Worm (Caenorhabditis elegans) whole organism, early embryonic: ENCODE measurements around the gene Y47G7B.2.

Experiments
- B0310.2 ChIP-seq: sonication (generic microtip); optimal IDR thresholded peaks from 2 replicates; lab custom pipeline; 2016; ENCODE audit warnings: mild to moderate bottlenecking, missing genetic modification characterization, missing compliant biosample characterization
- F13C5.2 ChIP-seq: sonication (generic microtip); optimal IDR thresholded peaks from 2 replicates; lab custom pipeline; 2017; ENCODE audit warnings: mild to moderate bottlenecking, missing genetic modification characterization, inconsistent platforms, missing compliant biosample characterization
- aly-1 ChIP-seq: sonication (generic microtip); optimal IDR thresholded peaks from 2 replicates; lab custom pipeline; 2016; ENCODE audit warnings: missing genetic modification characterization, missing compliant biosample characterization
- ama-1 ChIP-seq: fragments of 150-350 bp; optimal IDR thresholded peaks from 2 replicates; lab custom pipeline; 2014
- ceh-13 ChIP-seq: fragments of 200-800 bp; sonication (Bioruptor generic); optimal IDR thresholded peaks from 2 replicates; lab custom pipeline; 2018; ENCODE audit warnings: mild to moderate bottlenecking, missing genetic modification characterization, missing compliant biosample characterization
- ceh-36 ChIP-seq: sonication (generic microtip); optimal IDR thresholded peaks from 2 replicates; lab custom pipeline; 2016; ENCODE audit warnings: missing genetic modification characterization, inconsistent platforms, missing compliant biosample characterization
- ets-7 ChIP-seq: sonication (generic microtip); optimal IDR thresholded peaks from 2 replicates; lab custom pipeline; 2016; ENCODE audit warnings: missing genotype, missing genetic modification characterization, missing compliant biosample characterization
- flt-1 ChIP-seq: fragments of 200-800 bp; sonication (Bioruptor generic); IDR thresholded peaks from 2 replicates; pipeline ENCODE4 v1.3.6; 2022; ENCODE audit warnings: missing genetic modification characterization, missing compliant biosample characterization
- hmbx-1 ChIP-seq: sonication (generic microtip); optimal IDR thresholded peaks from 2 replicates; lab custom pipeline; 2016; ENCODE audit warnings: mild to moderate bottlenecking, missing genetic modification characterization, missing compliant biosample characterization
- pes-1 ChIP-seq: fragments of 200-800 bp; sonication (Bioruptor generic); IDR thresholded peaks from 2 replicates; pipeline ENCODE4 v1.3.6; 2022; ENCODE audit warnings: missing genetic modification reagents, missing genetic modification characterization, missing compliant biosample characterization
- tbx-11 ChIP-seq: fragments of 200-800 bp; sonication (Bioruptor generic); IDR thresholded peaks from 2 replicates; pipeline ENCODE4 v1.3.6; 2022; ENCODE audit warnings: missing genetic modification characterization, missing compliant biosample characterization
- tbx-37 ChIP-seq: fragments of 200-800 bp; sonication (Bioruptor generic); conservative IDR thresholded peaks from 2 replicates; pipeline ENCODE4 v1.3.6; 2022; ENCODE audit warnings: missing genetic modification reagents, missing genetic modification characterization, missing compliant biosample characterization

- no peak for TF ChIP-seq ceh-13 (GFP tag; lab: Kevin White, UChicago)
- no peak for TF ChIP-seq flt-1 (GFP tag; lab: Robert Waterston, UW)
- no peak for TF ChIP-seq ama-1 (lab: Kevin White, UChicago)
- no peak for TF ChIP-seq tbx-11 (GFP tag; lab: Robert Waterston, UW)
- TF ChIP-seq pes-1 (GFP tag; lab: Robert Waterston, UW) = no peak
- TF ChIP-seq tbx-37 = no peak
- TF ChIP-seq ets-7 = no peak
- no peak for TF ChIP-seq hmbx-1 (tag; lab: Kevin White, UChicago)
- no peak for TF ChIP-seq B0310.2 (tag; lab: Kevin White, UChicago)
- no peak for TF ChIP-seq aly-1 (tag; lab: Kevin White, UChicago)
- no peak for TF ChIP-seq F13C5.2 (tag; lab: Kevin White, UChicago)
- TF ChIP-seq ceh-36 (tag; lab: Kevin White, UChicago) = no peak
Measured at ce11 chrII:2686985-2687675, 20.7 kb downstream of the Y47G7B.2 start, which contains the start of the genes sup-9 and nspf-1.
